Worm (Caenorhabditis elegans): Measurements from ENCODE around the gene snai-1.

- TF ChIP-seq tbx-2 (tag; optimal IDR thresholded peaks at IDR 0.05) (no peak), egl-27 (tag; optimal IDR thresholded peaks at IDR 0.05) (no peak), nfya-1 (tag; optimal IDR thresholded peaks at IDR 0.05; ENCODE audit: insufficient read depth) (no peak), unc-62 (GFP tag; optimal IDR thresholded peaks at IDR 0.05) (no peak)
Observed at ce11 chrIV:291356-291755, 22.2 kb downstream of the snai-1 start, which contains the start of gene T21D12.7.

Data from whole organism, L3 larva.